Worm (Caenorhabditis elegans) whole organism, young adult: ENCODE results near the gene nhr-261.

Experiments
- C06A6.2 ChIP-seq: fragments of 200-800 bp; sonication (Bioruptor generic); conservative IDR thresholded peaks from 2 replicates; pipeline ENCODE4 v1.3.6; 2022; ENCODE audit warnings: missing genetic modification characterization, missing compliant biosample characterization
- C17E4.6 ChIP-seq: fragments of 200-800 bp; sonication (Bioruptor generic); IDR thresholded peaks from 2 replicates; pipeline ENCODE4 v1.3.6; 2022; ENCODE audit warnings: missing genetic modification reagents, missing genetic modification characterization, missing compliant biosample characterization
- D2030.7 ChIP-seq: fragments of 200-800 bp; sonication (Bioruptor generic); IDR thresholded peaks from 2 replicates; pipeline ENCODE4 v1.3.6; 2022; ENCODE audit warnings: missing genetic modification reagents, missing genetic modification characterization, missing compliant biosample characterization
- F22D6.2 ChIP-seq: sonication (generic microtip); optimal IDR thresholded peaks from 2 replicates; lab custom pipeline; 2016; ENCODE audit warnings: mild to moderate bottlenecking, missing genetic modification characterization, missing compliant biosample characterization
- F23B12.7 ChIP-seq: sonication (generic microtip); optimal IDR thresholded peaks from 2 replicates; lab custom pipeline; 2017; ENCODE audit warnings: missing genetic modification characterization, mild to moderate bottlenecking, missing compliant biosample characterization, antibody characterized with exemption, moderate library complexity; ENCODE audit not compliant: insufficient read depth
- F39B2.1 ChIP-seq: fragments of 200-800 bp; sonication (Bioruptor generic); IDR thresholded peaks from 2 replicates; pipeline ENCODE4 v1.3.6; 2022; ENCODE audit warnings: missing genetic modification reagents, missing genetic modification characterization, missing compliant biosample characterization
- F57A8.1 ChIP-seq: fragments of 200-800 bp; sonication (Bioruptor generic); optimal IDR thresholded peaks from 2 replicates; lab custom pipeline; 2018; ENCODE audit warnings: mild to moderate bottlenecking, missing genetic modification characterization, moderate library complexity, missing compliant biosample characterization
- Y95B8A.8 ChIP-seq: fragments of 200-800 bp; sonication (Bioruptor generic); IDR thresholded peaks from 2 replicates; pipeline ENCODE4 v1.3.6; 2022; ENCODE audit warnings: missing genetic modification reagents, missing genetic modification characterization, missing compliant biosample characterization
- ZK185.1 ChIP-seq: sonication (generic microtip); optimal IDR thresholded peaks from 2 replicates; lab custom pipeline; 2016; ENCODE audit warnings: mild to moderate bottlenecking, missing genetic modification characterization, missing compliant biosample characterization; ENCODE audit not compliant: poor library complexity, severe bottlenecking
- aptf-2 ChIP-seq: fragments of 200-800 bp; sonication (Bioruptor generic); conservative IDR thresholded peaks from 2 replicates; pipeline ENCODE4 v1.3.6; 2022; ENCODE audit warnings: missing genetic modification reagents, missing genetic modification characterization, missing compliant biosample characterization
- athp-1 ChIP-seq: sonication (generic microtip); optimal IDR thresholded peaks from 2 replicates; lab custom pipeline; 2017; ENCODE audit warnings: mild to moderate bottlenecking, missing genetic modification characterization, missing compliant biosample characterization
- attf-3 ChIP-seq: fragments of 200-800 bp; sonication (Bioruptor generic); conservative IDR thresholded peaks from 2 replicates; pipeline ENCODE4 v1.3.6; 2022; ENCODE audit warnings: missing genetic modification reagents, missing genetic modification characterization, missing compliant biosample characterization
- ceh-100 ChIP-seq: fragments of 200-800 bp; sonication (Bioruptor generic); IDR thresholded peaks from 2 replicates; pipeline ENCODE4 v1.3.6; 2022; ENCODE audit warnings: missing genetic modification reagents, missing genetic modification characterization, missing compliant biosample characterization
- ceh-40 ChIP-seq: fragments of 200-800 bp; sonication (Bioruptor generic); IDR thresholded peaks from 2 replicates; pipeline ENCODE4 v1.3.6; 2022; ENCODE audit warnings: missing genetic modification characterization, missing compliant biosample characterization
- ceh-58 ChIP-seq: fragments of 200-800 bp; sonication (Bioruptor generic); IDR thresholded peaks from 2 replicates; pipeline ENCODE4 v1.3.6; 2022; ENCODE audit warnings: missing genetic modification characterization, missing compliant biosample characterization
- dpff-1 ChIP-seq: sonication (generic microtip); optimal IDR thresholded peaks from 2 replicates; lab custom pipeline; 2017; ENCODE audit warnings: mild to moderate bottlenecking, missing genetic modification characterization, missing compliant biosample characterization
- efl-1 ChIP-seq: fragments of 150-350 bp; optimal IDR thresholded peaks from 2 replicates; lab custom pipeline; 2014; ENCODE audit warnings: missing biosample characterization, missing genetic modification reagents, missing genetic modification characterization
- egl-44 ChIP-seq: fragments of 200-800 bp; sonication (Bioruptor generic); IDR thresholded peaks from 2 replicates; pipeline ENCODE4 v1.3.6; 2022; ENCODE audit warnings: missing genetic modification reagents, missing genetic modification characterization, missing compliant biosample characterization
- egrh-3 ChIP-seq: fragments of 200-800 bp; sonication (Bioruptor generic); IDR thresholded peaks from 2 replicates; pipeline ENCODE4 v1.3.6; 2022; ENCODE audit warnings: missing genetic modification reagents, missing genetic modification characterization, missing compliant biosample characterization
- ekl-4 ChIP-seq: fragments of 200-800 bp; sonication (Bioruptor generic); IDR thresholded peaks from 2 replicates; pipeline ENCODE4 v1.3.6; 2022; ENCODE audit warnings: missing genetic modification reagents, missing genetic modification characterization, missing compliant biosample characterization
- hlh-12 ChIP-seq: sonication (generic microtip); optimal IDR thresholded peaks from 2 replicates; lab custom pipeline; 2016; ENCODE audit warnings: missing genetic modification characterization, missing compliant biosample characterization
- hmg-1.2 ChIP-seq: fragments of 200-800 bp; sonication (Bioruptor generic); IDR thresholded peaks from 2 replicates; pipeline ENCODE4 v1.3.6; 2022; ENCODE audit warnings: missing genetic modification reagents, missing genetic modification characterization, missing compliant biosample characterization
- hmg-20 ChIP-seq: fragments of 200-800 bp; sonication (Bioruptor generic); IDR thresholded peaks from 2 replicates; pipeline ENCODE4 v1.3.6; 2022; ENCODE audit warnings: missing genetic modification reagents, missing genetic modification characterization, missing compliant biosample characterization
- hrde-1 ChIP-seq: sonication (generic microtip); optimal IDR thresholded peaks from 2 replicates; lab custom pipeline; 2016; ENCODE audit warnings: missing genetic modification characterization, mild to moderate bottlenecking, missing compliant biosample characterization, moderate library complexity, missing genotype, missing genetic modification reagents, borderline replicate concordance
- let-526 ChIP-seq: fragments of 200-800 bp; sonication (Bioruptor generic); IDR thresholded peaks from 2 replicates; pipeline ENCODE4 v1.3.6; 2022; ENCODE audit warnings: missing genetic modification reagents, missing genetic modification characterization, missing compliant biosample characterization
- lsl-1 ChIP-seq: fragments of 200-800 bp; sonication (Bioruptor generic); optimal IDR thresholded peaks from 2 replicates; lab custom pipeline; 2018; ENCODE audit warnings: mild to moderate bottlenecking, missing genetic modification characterization, moderate library complexity, missing compliant biosample characterization
- madf-10 ChIP-seq: sonication (generic microtip); optimal IDR thresholded peaks from 2 replicates; lab custom pipeline; 2016; ENCODE audit warnings: mild to moderate bottlenecking, missing genetic modification characterization, missing compliant biosample characterization
- madf-3 ChIP-seq: fragments of 200-800 bp; sonication (Bioruptor generic); IDR thresholded peaks from 2 replicates; pipeline ENCODE4 v1.3.6; 2022; ENCODE audit warnings: missing genetic modification reagents, missing genetic modification characterization, missing compliant biosample characterization
- mel-28 ChIP-seq: sonication (generic microtip); optimal IDR thresholded peaks from 2 replicates; lab custom pipeline; 2016; ENCODE audit warnings: borderline replicate concordance, mild to moderate bottlenecking, missing genetic modification characterization, missing compliant biosample characterization
- mes-4 ChIP-seq: sonication (generic microtip); optimal IDR thresholded peaks from 2 replicates; lab custom pipeline; 2016; ENCODE audit warnings: missing genotype, missing genetic modification characterization, missing compliant biosample characterization
- mxl-1 ChIP-seq: sonication (generic microtip); optimal IDR thresholded peaks from 2 replicates; lab custom pipeline; 2016; ENCODE audit warnings: missing genetic modification characterization, missing compliant biosample characterization
- nfyb-1 ChIP-seq: fragments of 200-800 bp; sonication (Bioruptor generic); IDR thresholded peaks from 2 replicates; pipeline ENCODE4 v1.3.6; 2022; ENCODE audit warnings: missing genetic modification reagents, missing genetic modification characterization, missing compliant biosample characterization
- nhr-90 ChIP-seq: sonication (generic microtip); optimal IDR thresholded peaks from 2 replicates; lab custom pipeline; 2016; ENCODE audit warnings: missing genotype, mild to moderate bottlenecking, missing genetic modification characterization, missing compliant biosample characterization
- pbrm-1 ChIP-seq: fragments of 200-800 bp; sonication (Bioruptor generic); IDR thresholded peaks from 2 replicates; pipeline ENCODE4 v1.3.6; 2022; ENCODE audit warnings: missing genetic modification reagents, missing genetic modification characterization, missing compliant biosample characterization
- rec-8 ChIP-seq, 2 experiments: sonication (generic microtip); optimal IDR thresholded peaks; 2 replicates each; lab custom pipeline; 2016; ENCODE audit warnings: mild to moderate bottlenecking in 2 of 2, missing genetic modification characterization in 2 of 2, missing genetic modification reagents in 2 of 2, missing genotype in 2 of 2, missing biosample characterization in 1 of 2, missing compliant biosample characterization in 1 of 2, moderate library complexity in 1 of 2
- snpc-1.3 ChIP-seq: sonication (generic microtip); optimal IDR thresholded peaks from 2 replicates; lab custom pipeline; 2017; ENCODE audit warnings: missing genetic modification characterization, mild to moderate bottlenecking, missing compliant biosample characterization, antibody characterized with exemption, moderate library complexity, missing genotype, missing genetic modification reagents; ENCODE audit not compliant: insufficient read depth
- unc-62 ChIP-seq: fragments of 150-350 bp; optimal IDR thresholded peaks from 2 replicates; lab custom pipeline; 2014; ENCODE audit warnings: missing biosample characterization, missing genetic modification reagents, missing genetic modification characterization
- zim-3 ChIP-seq: sonication (generic microtip); optimal IDR thresholded peaks from 2 replicates; lab custom pipeline; 2017; ENCODE audit warnings: mild to moderate bottlenecking, missing genetic modification characterization, moderate library complexity, missing compliant biosample characterization
- ztf-25 ChIP-seq: fragments of 200-800 bp; sonication (Bioruptor generic); IDR thresholded peaks from 2 replicates; pipeline ENCODE4 v1.3.6; 2022; ENCODE audit warnings: missing genetic modification reagents, missing genetic modification characterization, missing compliant biosample characterization
- ztf-26 ChIP-seq: sonication (generic microtip); optimal IDR thresholded peaks from 2 replicates; lab custom pipeline; 2017; ENCODE audit warnings: missing genetic modification characterization, missing compliant biosample characterization
- ztf-6 ChIP-seq: fragments of 200-800 bp; sonication (Bioruptor generic); IDR thresholded peaks from 2 replicates; pipeline ENCODE4 v1.3.6; 2022; ENCODE audit warnings: missing genetic modification reagents, missing genetic modification characterization, missing compliant biosample characterization

The nhr-261 gene

DNA sequence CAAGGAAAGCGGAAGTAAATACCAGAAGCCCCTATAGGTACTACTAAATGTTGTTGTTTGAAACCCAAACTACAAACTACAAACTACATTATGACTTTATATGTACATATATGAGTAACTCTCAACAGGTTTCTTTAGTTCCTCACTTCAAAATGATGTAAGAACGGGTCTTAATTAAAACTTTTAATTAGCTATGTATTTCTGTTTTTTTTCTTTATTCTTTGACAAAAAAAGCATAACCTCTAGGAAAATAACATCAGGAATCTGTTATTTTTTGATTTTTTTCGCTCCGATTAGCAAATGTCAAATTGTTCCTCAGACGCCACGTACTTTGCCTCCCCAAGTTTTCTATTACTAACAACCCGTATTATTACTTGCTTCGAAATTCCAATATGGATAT lies 13.8 kb upstream of the nhr-261 start, which contains the start of gene srh-250:
Gene srh-250 (plus strand): TSS at position 301 of the 400 bp plus-strand sequence.
- TF ChIP-seq ztf-6 = no peak
- no peak for TF ChIP-seq mxl-1
- no peak for TF ChIP-seq F39B2.1 (GFP tag; lab: Robert Waterston, UW)
- TF ChIP-seq ceh-40 (GFP tag; lab: Robert Waterston, UW) = no peak
- TF ChIP-seq hlh-12 (tag; lab: Kevin White, UChicago) = no peak
- TF ChIP-seq egrh-3 (GFP tag; lab: Robert Waterston, UW) = no peak
- no peak for TF ChIP-seq ceh-100 (GFP tag; lab: Robert Waterston, UW)
- TF ChIP-seq aptf-2 (GFP tag; lab: Robert Waterston, UW) = no peak
- TF ChIP-seq efl-1 (GFP tag; lab: Kevin White, UChicago) = no peak
- TF ChIP-seq C06A6.2 (GFP tag; lab: Robert Waterston, UW) = no peak
- no peak for TF ChIP-seq madf-3
- no peak for TF ChIP-seq zim-3 (tag; lab: Kevin White, UChicago)
- TF ChIP-seq egl-44 (GFP tag; lab: Robert Waterston, UW) = no peak
- no peak for TF ChIP-seq mel-28
- TF ChIP-seq F57A8.1 (GFP tag; lab: Kevin White, UChicago) = no peak
- no peak for TF ChIP-seq F23B12.7
- TF ChIP-seq hmg-1.2 = no peak
- no peak for TF ChIP-seq Y95B8A.8 (GFP tag; lab: Robert Waterston, UW)
- TF ChIP-seq dpff-1 (tag; lab: Kevin White, UChicago) = no peak
- no peak for TF ChIP-seq attf-3 (GFP tag; lab: Robert Waterston, UW)
- TF ChIP-seq, all 124 proteins: peak for 0

DNA sequence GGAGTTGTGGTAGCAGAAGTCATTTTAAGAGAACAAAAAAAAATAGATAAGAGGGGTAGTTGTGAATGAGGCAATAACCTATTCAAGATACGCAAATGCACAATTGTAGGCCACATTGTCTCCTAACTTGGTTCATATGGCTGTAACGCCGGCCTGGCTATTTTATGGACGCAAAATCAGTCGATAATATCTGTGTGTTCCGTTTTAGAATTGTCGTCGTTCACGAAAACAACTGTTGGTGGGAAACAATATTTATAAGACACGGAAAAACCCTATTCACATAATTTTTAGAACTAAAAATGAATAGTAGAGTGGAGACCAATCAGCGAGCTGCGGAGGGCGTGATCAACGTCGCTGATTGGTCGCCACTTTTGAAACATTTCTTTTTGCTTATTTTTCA lies 13.3 kb upstream of the nhr-261 start, which contains the start of gene sdz-7:
Gene sdz-7 (minus strand): TSS at position 101 of the 400 bp plus-strand sequence.
- TF ChIP-seq attf-3 (GFP tag; lab: Robert Waterston, UW) = no peak
- no peak for TF ChIP-seq pbrm-1 (GFP tag; lab: Robert Waterston, UW)
- no peak for TF ChIP-seq ekl-4 (GFP tag; lab: Robert Waterston, UW)
- TF ChIP-seq F57A8.1 (GFP tag; lab: Kevin White, UChicago) = no peak
- no peak for TF ChIP-seq D2030.7 (GFP tag; lab: Robert Waterston, UW)
- TF ChIP-seq ztf-26 (tag; lab: Kevin White, UChicago) = no peak
- TF ChIP-seq lsl-1 (GFP tag; lab: Kevin White, UChicago) = no peak
- no peak for TF ChIP-seq ztf-25 (GFP tag; lab: Robert Waterston, UW)
- no peak for TF ChIP-seq hrde-1 (tag; lab: Kevin White, UChicago)
- TF ChIP-seq ceh-58 (GFP tag; lab: Robert Waterston, UW) = no peak
- TF ChIP-seq C17E4.6 (GFP tag; lab: Robert Waterston, UW) = no peak
- TF ChIP-seq ZK185.1 (tag; lab: Kevin White, UChicago) = no peak
- no peak for TF ChIP-seq nhr-90 (tag; lab: Kevin White, UChicago)
- no peak for TF ChIP-seq nfyb-1 (GFP tag; lab: Robert Waterston, UW)
- TF ChIP-seq athp-1 (tag; lab: Kevin White, UChicago) = no peak
- no peak for TF ChIP-seq efl-1 (GFP tag; lab: Kevin White, UChicago)

DNA sequence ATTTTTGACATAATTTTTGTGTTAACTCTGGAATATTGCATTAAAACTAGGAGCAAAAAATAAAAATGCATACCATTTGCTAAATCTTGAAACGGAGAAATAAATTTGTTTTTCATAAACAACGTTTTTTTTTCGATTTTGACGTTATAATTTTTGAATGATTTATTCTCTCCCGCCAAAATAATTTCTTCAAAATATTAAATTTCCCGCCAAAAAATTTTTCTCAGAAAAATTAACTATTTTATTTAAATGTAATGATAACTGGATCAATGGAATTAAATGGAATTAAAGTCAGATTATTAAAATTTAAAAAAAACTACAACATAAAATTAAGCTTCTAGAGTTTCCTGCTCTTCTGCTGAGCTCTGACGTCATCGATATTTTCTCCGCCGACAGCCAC lies 12.6 kb upstream of the nhr-261 start, which contains the start of gene nep-3:
Gene nep-3 (minus strand): TSS at position 101 of the 400 bp plus-strand sequence.
- TF ChIP-seq efl-1 (GFP tag; lab: Kevin White, UChicago) = no peak
- TF ChIP-seq egl-44 (GFP tag; lab: Robert Waterston, UW) = no peak
- no peak for TF ChIP-seq rec-8 (tag; optimal IDR thresholded peaks at IDR 0.05; lab: Kevin White, UChicago)
- no peak for TF ChIP-seq F22D6.2 (tag; lab: Kevin White, UChicago)
- no peak for TF ChIP-seq madf-10 (tag; lab: Kevin White, UChicago)
- no peak for TF ChIP-seq snpc-1.3
- no peak for TF ChIP-seq ceh-58 (GFP tag; lab: Robert Waterston, UW)
- no peak for TF ChIP-seq let-526 (GFP tag; lab: Robert Waterston, UW)
- no peak for TF ChIP-seq mes-4 (tag; lab: Kevin White, UChicago)
- TF ChIP-seq nhr-90 (tag; lab: Kevin White, UChicago) = no peak
- no peak for TF ChIP-seq C17E4.6 (GFP tag; lab: Robert Waterston, UW)
- TF ChIP-seq dpff-1 (tag; lab: Kevin White, UChicago) = no peak
- TF ChIP-seq lsl-1 (GFP tag; lab: Kevin White, UChicago) = no peak
- no peak for TF ChIP-seq unc-62 (GFP tag; lab: Kevin White, UChicago)
- no peak for TF ChIP-seq athp-1 (tag; lab: Kevin White, UChicago)
- TF ChIP-seq hmg-20 (GFP tag; lab: Robert Waterston, UW) = no peak
- no peak for TF ChIP-seq aptf-2 (GFP tag; lab: Robert Waterston, UW)
